Fruit fly (Drosophila melanogaster) whole organism, adult: ENCODE results near the gene Snr1.

Source experiments
- kay ChIP-seq: fragments of 200-800 bp; sonication (Bioruptor generic); peaks from one replicate; lab custom pipeline; 2016; ENCODE audit warnings: missing biosample characterization, missing genetic modification characterization, borderline replicate concordance
- ovo ChIP-seq: fragments of 200-800 bp; sonication (Bioruptor generic); optimal IDR thresholded peaks from 2 replicates; lab custom pipeline; 2016; ENCODE audit warnings: missing biosample characterization, missing genetic modification characterization
- pad ChIP-seq: fragments of 200-800 bp; sonication (Bioruptor generic); optimal IDR thresholded peaks from 3 replicates; lab custom pipeline; 2017; ENCODE audit warnings: missing biosample characterization, missing genetic modification characterization, mild to moderate bottlenecking, moderate library complexity, missing genetic modification reagents

- TF ChIP-seq pad (GFP tag; lab: Kevin White, UChicago) (peak; percentile 19), kay (GFP tag; lab: Kevin White, UChicago) (no peak), ovo (GFP tag; lab: Kevin White, UChicago) (no peak)
Measured at dm6 chr3R:5474551-5474950, 3.8 kb downstream of the Snr1 start, which contains the start of the genes CG45100, HDAC3 and Hcs.
